Fruit fly (Drosophila melanogaster): ENCODE data around the gene Axud1.

The Axud1 gene

DNA sequence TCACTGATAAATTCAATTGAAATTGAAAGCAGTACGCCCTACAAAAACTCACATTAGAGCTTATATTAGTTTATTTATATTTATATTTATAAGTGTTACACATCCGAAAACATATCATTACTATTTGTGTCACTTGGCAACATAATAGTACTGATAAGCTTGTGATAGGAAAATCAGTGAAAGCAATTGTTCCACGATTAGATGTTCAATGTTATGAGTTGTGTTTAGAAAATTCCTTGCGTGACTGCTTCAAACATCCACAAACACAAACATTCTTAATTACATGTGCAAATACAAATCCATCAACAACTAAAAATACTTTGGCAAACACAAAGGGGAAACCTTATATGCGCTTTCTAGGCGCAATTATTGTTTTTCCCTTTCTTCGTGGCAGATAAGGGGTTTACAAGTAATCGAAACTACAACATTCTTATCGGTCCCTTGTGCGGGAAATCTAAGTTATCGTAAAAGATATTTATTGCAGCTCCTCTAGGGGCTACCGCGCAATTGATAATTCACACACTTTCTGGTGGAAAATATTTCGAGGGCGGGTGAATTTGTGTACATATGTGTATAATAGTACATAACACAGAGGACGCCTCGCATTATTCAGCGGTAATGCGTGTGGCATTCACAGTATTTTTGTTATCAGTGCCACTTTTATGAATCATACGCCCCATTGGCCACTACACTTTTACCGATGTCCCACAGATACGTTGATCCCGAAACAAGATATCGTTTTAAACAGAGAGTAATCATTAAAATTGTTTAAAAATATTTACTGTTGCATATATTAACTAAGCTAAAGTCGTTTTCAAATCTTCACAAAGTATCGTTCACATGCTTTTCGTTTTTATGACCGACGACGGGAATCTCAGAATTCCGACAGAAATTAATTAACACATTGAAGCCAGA lies 3.0 kb upstream of the Axud1 start (continued):
- TF ChIP-seq sd (tag; optimal IDR thresholded peaks at IDR 0.05) (peak; percentile 4), CG17829 (tag; optimal IDR thresholded peaks at IDR 0.05) (no peak), CG2120 (GFP tag; optimal IDR thresholded peaks at IDR 0.05) (no peak), CG31224 (GFP tag; IDR thresholded peaks at IDR 0.05) (0 out of 2 replicates have a peak, but pooled peaks have one; percentile 13), CG30020 (tag; optimal IDR thresholded peaks at IDR 0.05) (no peak), PHDP (tag; optimal IDR thresholded peaks at IDR 0.05) (no peak), crc (GFP tag; optimal IDR thresholded peaks at IDR 0.05) (no peak), slou (GFP tag; optimal IDR thresholded peaks at IDR 0.05) (no peak)

DNA sequence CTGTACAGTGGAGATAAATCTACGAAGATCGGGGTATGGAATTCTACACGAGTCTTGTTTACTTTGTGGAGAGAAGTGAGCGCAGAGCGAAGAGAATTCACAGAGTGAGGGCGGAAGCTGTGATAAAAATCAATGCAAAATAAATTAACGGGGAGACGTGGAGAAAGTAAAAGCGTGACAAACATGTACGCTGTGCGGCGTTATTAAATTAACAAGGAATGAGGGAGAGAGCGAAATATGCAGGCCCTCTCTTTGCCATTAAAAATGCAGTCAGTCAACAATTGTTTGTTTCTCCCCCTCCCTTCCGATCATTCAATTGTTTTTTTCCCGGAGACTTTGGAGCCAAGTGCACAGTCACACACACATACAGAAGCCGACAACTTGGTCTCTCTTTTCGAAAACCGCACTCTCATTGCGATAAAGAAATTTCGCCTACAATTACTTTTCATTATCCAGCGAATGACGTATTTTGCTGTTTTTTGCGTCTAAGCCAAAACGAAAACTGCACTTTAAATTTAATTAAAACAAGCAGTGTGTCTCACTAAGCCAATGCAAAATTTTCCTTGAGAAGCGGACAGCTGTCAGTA lies 2.2 kb upstream of the Axud1 start:
- peak; percentile 91 for TF ChIP-seq nom (GFP tag; optimal IDR thresholded peaks at IDR 0.05)
- no peak for TF ChIP-seq sr (GFP tag; IDR thresholded peaks at IDR 0.05)
- TF ChIP-seq tna (GFP tag; IDR thresholded peaks at IDR 0.05; ENCODE audit: partially characterized antibody), result peak; percentile 26; the same call in 1 of the 2 replicates
- 0 out of 2 replicates have a peak, but pooled peaks have one; percentile 10 for TF ChIP-seq seq (GFP tag; IDR thresholded peaks at IDR 0.05)
- TF ChIP-seq tin (GFP tag; optimal IDR thresholded peaks at IDR 0.05), result no peak
- TF ChIP-seq Med (GFP tag), result peak; percentile 1
- no peak for TF ChIP-seq CG17829 (tag; optimal IDR thresholded peaks at IDR 0.05)
- no peak for TF ChIP-seq Doc3 (GFP tag; IDR thresholded peaks at IDR 0.05; ENCODE audit: partially characterized antibody)
- no peak for TF ChIP-seq pita (GFP tag; optimal IDR thresholded peaks at IDR 0.05)
- TF ChIP-seq CG18476 (GFP tag; optimal IDR thresholded peaks at IDR 0.05), result no peak
- no peak for TF ChIP-seq CG2129 (GFP tag; IDR thresholded peaks at IDR 0.05; ENCODE audit: partially characterized antibody)
- TF ChIP-seq pan (optimal IDR thresholded peaks at IDR 0.05), result no peak
- no peak for TF ChIP-seq pan (GFP tag; optimal IDR thresholded peaks at IDR 0.05 in 1 of 2, IDR thresholded peaks at IDR 0.05 in 1 of 2)
- no peak for TF ChIP-seq caup (GFP tag; optimal IDR thresholded peaks at IDR 0.05; ENCODE audit: severe bottlenecking)
- peak; percentile 27 for TF ChIP-seq Blimp-1 (GFP tag; optimal IDR thresholded peaks at IDR 0.05)
- TF ChIP-seq dati (GFP tag; IDR thresholded peaks at IDR 0.05), result no peak
- TF ChIP-seq CG4360 (GFP tag; IDR thresholded peaks at IDR 0.05), result no peak
- no peak for TF ChIP-seq CG11560 (tag; IDR thresholded peaks at IDR 0.05)
- peak; percentile 25 to 41 for TF ChIP-seq Trl (optimal IDR thresholded peaks at IDR 0.05)
- no peak for TF ChIP-seq Trl (GFP tag; optimal IDR thresholded peaks at IDR 0.05)
- TF ChIP-seq ash1 (GFP tag; optimal IDR thresholded peaks at IDR 0.05), result no peak
- peak; percentile 38; the same call in 1 of the 2 replicates for TF ChIP-seq crol (GFP tag; IDR thresholded peaks at IDR 0.05)
- TF ChIP-seq inv (GFP tag; IDR thresholded peaks at IDR 0.05; ENCODE audit: partially characterized antibody), result no peak
- peak; percentile 65 for TF ChIP-seq grau (tag; optimal IDR thresholded peaks at IDR 0.05)
- TF ChIP-seq gcm (GFP tag; optimal IDR thresholded peaks at IDR 0.05), result peak; percentile 73
- TF ChIP-seq Myb (GFP tag; optimal IDR thresholded peaks at IDR 0.05), result no peak
- no peak for TF ChIP-seq bbx (GFP tag; IDR thresholded peaks at IDR 0.05; ENCODE audit: partially characterized antibody)
- TF ChIP-seq z (GFP tag; IDR thresholded peaks at IDR 0.05), result no peak
- 0 out of 3 replicates have a peak, but pooled peaks have one; percentile 19 for TF ChIP-seq ci (GFP tag; IDR thresholded peaks at IDR 0.05)
- TF ChIP-seq Chrac-16 (GFP tag; optimal IDR thresholded peaks at IDR 0.05), result no peak
- TF ChIP-seq CG8290 (GFP tag; optimal IDR thresholded peaks at IDR 0.05), result no peak
- TF ChIP-seq CG8290 (tag; optimal IDR thresholded peaks at IDR 0.05), result no peak

Measured in whole organism, embryonic.